Fruit fly (Drosophila melanogaster) whole organism, prepupa: ENCODE results near the gene CG13024.

Experiments used
- Blimp-1 ChIP-seq: fragments of 200-800 bp; sonication (Bioruptor generic); optimal IDR thresholded peaks from 3 replicates; lab custom pipeline; 2017; ENCODE audit warnings: missing biosample characterization, missing genetic modification characterization, mild to moderate bottlenecking, moderate library complexity, missing genetic modification reagents
- CG10631 ChIP-seq: fragments of 200-800 bp; sonication (Bioruptor generic); optimal IDR thresholded peaks from 2 replicates; lab custom pipeline; 2016; ENCODE audit warnings: missing biosample characterization, missing genetic modification characterization
- CG10669 ChIP-seq: fragments of 200-800 bp; sonication (Bioruptor generic); optimal IDR thresholded peaks from 3 replicates; lab custom pipeline; 2018; ENCODE audit warnings: missing biosample characterization, mild to moderate bottlenecking, missing genetic modification characterization, moderate library complexity
- CG11762 ChIP-seq: fragments of 200-800 bp; sonication (Bioruptor generic); optimal IDR thresholded peaks from 3 replicates; lab custom pipeline; 2016; ENCODE audit warnings: missing biosample characterization, missing genetic modification characterization; ENCODE audit not compliant: insufficient read depth
- CG11902 ChIP-seq: fragments of 200-800 bp; sonication (Bioruptor generic); optimal IDR thresholded peaks from 3 replicates; lab custom pipeline; 2016; ENCODE audit warnings: missing biosample characterization, missing genetic modification characterization
- CG15336 ChIP-seq: fragments of 200-800 bp; sonication (Bioruptor generic); IDR thresholded peaks from 2 replicates; pipeline ENCODE4 v1.3.6; 2022; ENCODE audit warnings: missing biosample characterization, missing genetic modification characterization
- CG1621 ChIP-seq: fragments of 200-800 bp; sonication (Bioruptor generic); optimal IDR thresholded peaks from 3 replicates; lab custom pipeline; 2018; ENCODE audit warnings: missing biosample characterization, mild to moderate bottlenecking, missing genetic modification characterization
- CG3032 ChIP-seq: fragments of 200-800 bp; optimal IDR thresholded peaks from 2 replicates; lab custom pipeline; 2019; ENCODE audit warnings: missing biosample characterization, mild to moderate bottlenecking, missing genetic modification characterization, moderate library complexity
- CG31627 ChIP-seq: fragments of 200-800 bp; sonication (Bioruptor generic); optimal IDR thresholded peaks from 3 replicates; lab custom pipeline; 2016; ENCODE audit warnings: missing biosample characterization, missing genetic modification characterization
- CG34406 ChIP-seq: fragments of 200-800 bp; sonication (Bioruptor generic); optimal IDR thresholded peaks from 3 replicates; lab custom pipeline; 2016; ENCODE audit warnings: missing biosample characterization, missing genetic modification characterization
- CG3919 ChIP-seq: fragments of 200-800 bp; sonication (Bioruptor generic); optimal IDR thresholded peaks from 3 replicates; lab custom pipeline; 2016; ENCODE audit warnings: missing biosample characterization, missing genetic modification characterization
- CG4318 ChIP-seq: fragments of 200-800 bp; sonication (Bioruptor generic); optimal IDR thresholded peaks from 3 replicates; lab custom pipeline; 2017; ENCODE audit warnings: missing biosample characterization, mild to moderate bottlenecking, missing genetic modification characterization
- CG6163 ChIP-seq: fragments of 200-800 bp; sonication (Bioruptor generic); IDR thresholded peaks from 3 replicates; pipeline ENCODE4 v1.3.6; 2022; ENCODE audit warnings: missing biosample characterization, missing genetic modification characterization
- CG6276 ChIP-seq: fragments of 200-800 bp; sonication (Bioruptor generic); optimal IDR thresholded peaks from 2 replicates; lab custom pipeline; 2017; ENCODE audit warnings: missing biosample characterization, mild to moderate bottlenecking, missing genetic modification characterization
- CG6808 ChIP-seq: fragments of 200-800 bp; sonication (Bioruptor generic); optimal IDR thresholded peaks from 3 replicates; lab custom pipeline; 2017; ENCODE audit warnings: missing biosample characterization, missing genetic modification characterization, mild to moderate bottlenecking, moderate library complexity, missing genetic modification reagents
- CG6854 ChIP-seq: fragments of 200-800 bp; sonication (Bioruptor generic); optimal IDR thresholded peaks from 2 replicates; lab custom pipeline; 2017; ENCODE audit warnings: missing biosample characterization, mild to moderate bottlenecking, missing genetic modification characterization
- CG7368 ChIP-seq: fragments of 200-800 bp; sonication (Bioruptor generic); optimal IDR thresholded peaks from 3 replicates; lab custom pipeline; 2016; ENCODE audit warnings: missing biosample characterization, missing genetic modification characterization
- CG8119 ChIP-seq: fragments of 200-800 bp; sonication (Bioruptor generic); IDR thresholded peaks from 3 replicates; pipeline ENCODE4 v1.3.6; 2022; ENCODE audit warnings: missing biosample characterization, missing genetic modification characterization
- CG8319 ChIP-seq: fragments of 200-800 bp; sonication (Bioruptor generic); optimal IDR thresholded peaks from 3 replicates; lab custom pipeline; 2016; ENCODE audit warnings: missing biosample characterization, missing genetic modification characterization
- Eip75B ChIP-seq: fragments of 200-800 bp; sonication (Bioruptor generic); optimal IDR thresholded peaks from 3 replicates; lab custom pipeline; 2016; ENCODE audit warnings: missing biosample characterization, missing genetic modification characterization
- Eip78C ChIP-seq: fragments of 200-800 bp; sonication (Bioruptor generic); peaks from one replicate; lab custom pipeline; 2016; ENCODE audit warnings: missing biosample characterization, missing genetic modification characterization
- Eip93F ChIP-seq: fragments of 200-800 bp; sonication (Bioruptor generic); optimal IDR thresholded peaks from 2 replicates; lab custom pipeline; 2016; ENCODE audit warnings: missing biosample characterization, mild to moderate bottlenecking, missing genetic modification characterization
- Ets21C ChIP-seq: fragments of 200-800 bp; sonication (Bioruptor generic); optimal IDR thresholded peaks from 3 replicates; lab custom pipeline; 2016; ENCODE audit warnings: missing biosample characterization, missing genetic modification characterization
- Ets96B ChIP-seq: fragments of 200-800 bp; optimal IDR thresholded peaks from 2 replicates; lab custom pipeline; 2019; ENCODE audit warnings: missing biosample characterization, mild to moderate bottlenecking, missing genetic modification characterization, moderate library complexity
- Hr39 ChIP-seq: fragments of 200-800 bp; sonication (Bioruptor generic); optimal IDR thresholded peaks from 2 replicates; lab custom pipeline; 2016; ENCODE audit warnings: missing biosample characterization, missing genetic modification characterization
- Hr4 ChIP-seq: fragments of 200-800 bp; sonication (Bioruptor generic); optimal IDR thresholded peaks from 3 replicates; lab custom pipeline; 2016; ENCODE audit warnings: missing biosample characterization, missing genetic modification characterization
- Lpt ChIP-seq: fragments of 200-800 bp; sonication (Bioruptor generic); optimal IDR thresholded peaks from 3 replicates; lab custom pipeline; 2016; ENCODE audit warnings: missing biosample characterization, missing genetic modification characterization
- Met ChIP-seq: fragments of 200-800 bp; sonication (Bioruptor generic); optimal IDR thresholded peaks from 3 replicates; lab custom pipeline; 2016; ENCODE audit warnings: missing biosample characterization, missing genetic modification characterization
- Smox ChIP-seq: fragments of 200-800 bp; sonication (Bioruptor generic); optimal IDR thresholded peaks from 3 replicates; lab custom pipeline; 2016; ENCODE audit warnings: missing biosample characterization, missing genetic modification characterization
- Sox14 ChIP-seq: fragments of 200-800 bp; sonication (Bioruptor generic); optimal IDR thresholded peaks from 3 replicates; lab custom pipeline; 2016; ENCODE audit warnings: missing biosample characterization, missing genetic modification characterization
- Sox15 ChIP-seq: fragments of 200-800 bp; sonication (Bioruptor generic); optimal IDR thresholded peaks from 3 replicates; lab custom pipeline; 2016; ENCODE audit warnings: missing biosample characterization, missing genetic modification characterization
- achi ChIP-seq: fragments of 200-800 bp; sonication (Bioruptor generic); optimal IDR thresholded peaks from 3 replicates; lab custom pipeline; 2016; ENCODE audit warnings: missing biosample characterization, missing genetic modification characterization
- acj6 ChIP-seq: fragments of 200-800 bp; sonication (Bioruptor generic); optimal IDR thresholded peaks from 3 replicates; lab custom pipeline; 2016; ENCODE audit warnings: missing biosample characterization, missing genetic modification characterization
- cyc ChIP-seq: fragments of 200-800 bp; sonication (Bioruptor generic); optimal IDR thresholded peaks from 3 replicates; lab custom pipeline; 2016; ENCODE audit warnings: missing biosample characterization, missing genetic modification characterization
- dac ChIP-seq: fragments of 200-800 bp; sonication (Bioruptor generic); optimal IDR thresholded peaks from 2 replicates; lab custom pipeline; 2017; ENCODE audit warnings: missing biosample characterization, mild to moderate bottlenecking, missing genetic modification characterization
- esn ChIP-seq: fragments of 200-800 bp; sonication (Bioruptor generic); optimal IDR thresholded peaks from 2 replicates; lab custom pipeline; 2016; ENCODE audit warnings: missing biosample characterization, mild to moderate bottlenecking, missing genetic modification characterization, moderate library complexity
- fd59A ChIP-seq: fragments of 200-800 bp; sonication (Bioruptor generic); optimal IDR thresholded peaks from 2 replicates; lab custom pipeline; 2017; ENCODE audit warnings: missing biosample characterization, mild to moderate bottlenecking, missing genetic modification characterization, missing genetic modification reagents
- fd85E ChIP-seq: fragments of 200-800 bp; sonication (Bioruptor generic); optimal IDR thresholded peaks from 3 replicates; lab custom pipeline; 2016; ENCODE audit warnings: missing biosample characterization, missing genetic modification characterization
- fkh ChIP-seq: fragments of 200-800 bp; sonication (Bioruptor generic); optimal IDR thresholded peaks from 3 replicates; lab custom pipeline; 2017; ENCODE audit warnings: missing biosample characterization, mild to moderate bottlenecking, missing genetic modification characterization, moderate library complexity
- lz ChIP-seq: fragments of 200-800 bp; sonication (Bioruptor generic); optimal IDR thresholded peaks from 3 replicates; lab custom pipeline; 2016; ENCODE audit warnings: missing biosample characterization, missing genetic modification characterization
- pdm3 ChIP-seq: fragments of 200-800 bp; sonication (Bioruptor generic); optimal IDR thresholded peaks from 3 replicates; lab custom pipeline; 2016; ENCODE audit warnings: missing biosample characterization, missing genetic modification characterization
- salr ChIP-seq, 2 experiments: fragments of 200-800 bp; sonication (Bioruptor generic); optimal IDR thresholded peaks; 3 replicates each; lab custom pipeline; 2016 to 2018; ENCODE audit warnings: missing biosample characterization in 2 of 2, missing genetic modification characterization in 2 of 2, mild to moderate bottlenecking in 1 of 2
- spab ChIP-seq: fragments of 200-800 bp; sonication (Bioruptor generic); optimal IDR thresholded peaks from 2 replicates; lab custom pipeline; 2017; ENCODE audit warnings: missing biosample characterization, mild to moderate bottlenecking, missing genetic modification characterization, missing genetic modification reagents
- svp ChIP-seq: fragments of 200-800 bp; sonication (Bioruptor generic); peaks from one replicate; lab custom pipeline; 2016; ENCODE audit warnings: missing biosample characterization, missing genetic modification characterization
- topi ChIP-seq: fragments of 200-800 bp; sonication (Bioruptor generic); optimal IDR thresholded peaks from 3 replicates; lab custom pipeline; 2016; ENCODE audit warnings: missing biosample characterization, missing genetic modification characterization

Gene CG13024

dm6 chr3L:16851566-16851965, 22.7 kb upstream of the CG13024 start:
- TF ChIP-seq Eip93F (GFP tag; lab: Kevin White, UChicago) (no peak), Ets21C (GFP tag; lab: Kevin White, UChicago) (no peak)

dm6 chr3L:16845607-16846277, 16.9 kb upstream of the CG13024 start, which contains the start of gene CG32161:
CG32161 (plus strand) TSS chr3L:16846227.
- TF ChIP-seq dac (GFP tag; lab: Kevin White, UChicago) (no peak), CG31627 (GFP tag; lab: Kevin White, UChicago) (no peak), svp (GFP tag; lab: Kevin White, UChicago) (no peak), fd85E (GFP tag; lab: Kevin White, UChicago) (no peak), Sox14 (GFP tag; lab: Kevin White, UChicago) (no peak)

- no peak for TF ChIP-seq Eip75B
- TF ChIP-seq CG6163 (GFP tag; lab: Robert Waterston, UW), result no peak
- peak; percentile 51 for TF ChIP-seq CG3919
- 0 out of 2 replicates have a peak, but pooled peaks have one; percentile 7 for TF ChIP-seq CG15336
- TF ChIP-seq CG1621 (tag; lab: Kevin White, UChicago), result no peak
- no peak for TF ChIP-seq Lpt
- TF ChIP-seq Blimp-1 (GFP tag; lab: Kevin White, UChicago), result peak; percentile 49
- peak; percentile 42 for TF ChIP-seq Sox15 (GFP tag; lab: Kevin White, UChicago)
- peak; percentile 66 for TF ChIP-seq cyc
- TF ChIP-seq CG8119 (GFP tag; lab: Robert Waterston, UW), result no peak
- TF ChIP-seq CG6854 (GFP tag; lab: Kevin White, UChicago), result no peak
- no peak for TF ChIP-seq CG7368 (GFP tag; lab: Kevin White, UChicago)
- TF ChIP-seq Hr4 (GFP tag; lab: Kevin White, UChicago), result no peak
- TF ChIP-seq esn (GFP tag; lab: Kevin White, UChicago), result peak; percentile 71
- no peak for TF ChIP-seq achi (GFP tag; lab: Kevin White, UChicago)
- TF ChIP-seq Eip78C (GFP tag; lab: Kevin White, UChicago), result peak; percentile 90
- peak; percentile 36 for TF ChIP-seq fd59A
- TF ChIP-seq Smox (GFP tag; lab: Kevin White, UChicago), result no peak
- peak; percentile 73 for TF ChIP-seq Sox14 (GFP tag; lab: Kevin White, UChicago)
- no peak for TF ChIP-seq fd85E (GFP tag; lab: Kevin White, UChicago)
- TF ChIP-seq CG11762 (GFP tag; lab: Kevin White, UChicago), result peak; percentile 48
- no peak for TF ChIP-seq salr (GFP tag; optimal IDR thresholded peaks at IDR 0.05; lab: Kevin White, UChicago)
- TF ChIP-seq acj6 (GFP tag; lab: Kevin White, UChicago), result peak; percentile 73
- TF ChIP-seq CG8319 (GFP tag; lab: Kevin White, UChicago), result no peak
- TF ChIP-seq Hr39 (GFP tag; lab: Kevin White, UChicago), result no peak
- TF ChIP-seq CG6276 (GFP tag; lab: Kevin White, UChicago), result no peak
- no peak for TF ChIP-seq CG10631 (GFP tag; lab: Kevin White, UChicago)
- TF ChIP-seq CG11902 (GFP tag; lab: Kevin White, UChicago), result no peak
- no peak for TF ChIP-seq CG4318 (GFP tag; lab: Kevin White, UChicago)
- no peak for TF ChIP-seq svp (GFP tag; lab: Kevin White, UChicago)
- no peak for TF ChIP-seq CG34406
- TF ChIP-seq lz, result peak; percentile 78
- TF ChIP-seq Met (GFP tag; lab: Kevin White, UChicago), result no peak
- no peak for TF ChIP-seq CG10669 (GFP tag; lab: Kevin White, UChicago)
- TF ChIP-seq pdm3 (GFP tag; lab: Kevin White, UChicago), result no peak
- TF ChIP-seq spab, result peak; percentile 32
- peak; percentile 66 for TF ChIP-seq Ets96B (tag; lab: Kevin White, UChicago)
- no peak for TF ChIP-seq CG6808 (GFP tag; lab: Kevin White, UChicago)
- peak; percentile 70 for TF ChIP-seq CG31627 (GFP tag; lab: Kevin White, UChicago)
- peak; percentile 77 for TF ChIP-seq CG3032 (tag; lab: Kevin White, UChicago)
- TF ChIP-seq topi (GFP tag; lab: Kevin White, UChicago), result no peak
- no peak for TF ChIP-seq fkh (GFP tag; lab: Kevin White, UChicago)
- TF ChIP-seq Ets21C (GFP tag; lab: Kevin White, UChicago), result no peak
Measured at dm6 chr3L:16844920-16845573, 16.2 kb upstream of the CG13024 start, which contains the start of the genes kud and Zcchc7. kud (minus strand) TSS chr3L:16844991. Zcchc7 (plus strand) TSS chr3L:16845386.
